Fruit fly (Drosophila melanogaster) S2 (cell line): ENCODE results near the gene CG7518.

Experiments
- CG8478 ChIP-seq: fragments of >200 bp; optimal IDR thresholded peaks from 2 replicates; lab custom pipeline; 2018
- CTCF ChIP-seq, 2 experiments: fragments of >200 bp; optimal IDR thresholded peaks; 2 replicates each; lab custom pipeline; 2018

dm6 chr3R:13044459-13044858 is 46.6 kb downstream of the CG7518 start, which contains the start of gene Hsc70-2:
- TF ChIP-seq CTCF (optimal IDR thresholded peaks at IDR 0.05; lab: Kevin White, UChicago) (no peak), CG8478 (lab: Kevin White, UChicago) (no peak)
